Worm (Caenorhabditis elegans): ENCODE measurements around the gene zhit-3.

DNA sequence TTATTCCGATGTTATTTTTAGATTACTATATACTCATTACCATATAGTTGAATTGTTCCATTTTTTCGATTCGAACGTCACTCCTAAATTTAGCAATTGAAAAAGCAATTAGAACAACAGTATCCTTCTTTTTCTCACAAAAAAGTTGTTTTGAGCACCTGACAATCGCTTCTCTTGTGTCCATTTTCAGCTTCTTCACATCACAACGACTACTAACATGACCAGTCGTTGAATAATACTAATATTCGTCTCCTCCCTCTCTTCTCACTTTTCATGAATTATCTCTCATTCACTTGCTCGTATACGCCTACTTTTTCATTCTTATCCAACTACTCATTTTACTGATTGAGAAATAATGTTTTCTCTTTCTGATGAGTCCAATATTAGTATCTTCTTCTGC, 4.8 kb upstream of the zhit-3 start, which contains the start of gene ZK856.14:
- TF ChIP-seq tbx-11 (GFP tag; IDR thresholded peaks at IDR 0.05), result no peak
- no peak for TF ChIP-seq ama-1 (optimal IDR thresholded peaks at IDR 0.05)
- TF ChIP-seq ceh-36 (tag; optimal IDR thresholded peaks at IDR 0.05), result no peak
